Fruit fly (Drosophila melanogaster) Kc167 (cell line): ENCODE data around the gene kra.

Experiments used
- Myc ChIP-seq: fragments of >200 bp; optimal IDR thresholded peaks from 2 replicates; lab custom pipeline; 2017; ENCODE audit warnings: missing external identifiers
- Sin3A ChIP-seq: fragments of >200 bp; optimal IDR thresholded peaks from 2 replicates; lab custom pipeline; 2018; ENCODE audit warnings: missing external identifiers
- h ChIP-seq: fragments of >200 bp; optimal IDR thresholded peaks from 3 replicates; lab custom pipeline; 2018; ENCODE audit warnings: missing external identifiers
- insv ChIP-seq: fragments of >200 bp; optimal IDR thresholded peaks from 3 replicates; lab custom pipeline; 2018; ENCODE audit warnings: missing external identifiers
- psq ChIP-seq: fragments of >200 bp; optimal IDR thresholded peaks from 2 replicates; lab custom pipeline; 2017; ENCODE audit warnings: missing external identifiers
- ttk ChIP-seq: sonication (Bioruptor generic); optimal IDR thresholded peaks from 2 replicates; lab custom pipeline; 2017; ENCODE audit warnings: missing external identifiers

kra gene

DNA sequence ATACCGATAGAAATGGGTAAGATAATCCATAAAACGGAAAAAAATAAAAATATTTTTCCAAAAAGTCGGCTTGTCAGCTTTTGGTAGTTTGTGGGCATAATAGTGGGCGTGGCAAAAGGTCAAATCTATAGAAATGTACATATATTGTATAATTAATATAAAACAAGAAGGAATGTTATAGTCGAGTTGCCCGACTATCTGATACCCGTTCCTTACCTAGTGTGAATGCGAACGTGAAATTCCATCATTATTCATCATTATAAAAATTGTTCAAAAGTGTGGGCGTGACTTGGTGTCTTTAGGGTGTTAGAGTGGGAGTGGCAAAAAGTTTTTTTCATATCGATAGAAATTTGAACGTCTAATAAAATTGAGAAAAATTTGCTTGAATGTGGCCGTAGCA, 49.3 kb downstream of the kra start:
- TF ChIP-seq ttk (lab: Kevin White, UChicago), result no peak
- TF ChIP-seq Sin3A (lab: Kevin White, UChicago), result no peak
- TF ChIP-seq h (lab: Kevin White, UChicago), result no peak
- TF ChIP-seq insv (lab: Kevin White, UChicago), result no peak
- TF ChIP-seq psq (lab: Kevin White, UChicago), result no peak
- TF ChIP-seq Myc (lab: Kevin White, UChicago), result no peak

DNA sequence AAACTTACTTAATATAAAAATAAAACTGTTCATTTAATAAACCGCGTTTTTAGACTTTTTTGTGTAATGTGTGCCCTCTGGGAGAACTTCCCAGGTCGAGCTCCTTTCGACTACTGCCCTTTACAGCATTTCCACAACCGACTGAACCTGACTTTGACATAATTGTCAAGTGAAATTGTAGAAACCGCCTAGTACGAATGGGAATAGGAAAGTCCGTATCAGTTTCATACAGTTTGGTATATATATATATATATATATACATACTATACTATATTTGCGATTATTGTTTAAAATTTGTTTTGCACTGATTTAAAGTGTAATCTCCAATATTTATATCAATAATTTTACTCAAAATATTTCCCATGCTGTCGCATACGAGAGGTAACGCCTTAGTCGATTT, 49.9 kb downstream of the kra start, which contains the start of gene mia:
TSS of gene mia (minus strand) at position 101 of the 400 bp plus-strand sequence.
- TF ChIP-seq h (lab: Kevin White, UChicago), result no peak
- TF ChIP-seq Myc (lab: Kevin White, UChicago), result no peak
- TF ChIP-seq ttk (lab: Kevin White, UChicago), result no peak
- TF ChIP-seq Sin3A (lab: Kevin White, UChicago), result no peak
- no peak for TF ChIP-seq psq (lab: Kevin White, UChicago)
- TF ChIP-seq insv (lab: Kevin White, UChicago), result no peak

DNA sequence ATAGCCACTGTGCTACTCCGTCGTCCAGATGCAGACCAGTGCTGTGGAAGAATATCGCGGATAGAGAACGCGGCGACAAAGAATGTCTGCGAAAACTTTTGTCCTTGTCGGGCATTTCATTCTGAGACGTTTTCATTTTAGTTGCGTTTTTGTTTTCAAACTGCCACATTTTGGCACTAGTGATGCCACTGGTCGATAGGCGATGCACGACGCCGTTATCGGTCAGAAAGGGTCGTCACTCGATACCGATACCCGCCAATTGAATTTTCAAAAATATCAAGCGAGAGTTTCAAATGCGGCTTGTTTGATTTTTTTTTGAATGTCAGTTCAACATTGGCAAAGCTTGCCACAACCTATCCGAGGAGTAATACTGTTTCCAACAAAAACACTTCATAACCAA, 50.5 kb downstream of the kra start:
- TF ChIP-seq psq (lab: Kevin White, UChicago) (no peak), h (lab: Kevin White, UChicago) (no peak), insv (lab: Kevin White, UChicago) (no peak), ttk (lab: Kevin White, UChicago) (no peak), Myc (lab: Kevin White, UChicago) (no peak), Sin3A (lab: Kevin White, UChicago) (no peak)

DNA sequence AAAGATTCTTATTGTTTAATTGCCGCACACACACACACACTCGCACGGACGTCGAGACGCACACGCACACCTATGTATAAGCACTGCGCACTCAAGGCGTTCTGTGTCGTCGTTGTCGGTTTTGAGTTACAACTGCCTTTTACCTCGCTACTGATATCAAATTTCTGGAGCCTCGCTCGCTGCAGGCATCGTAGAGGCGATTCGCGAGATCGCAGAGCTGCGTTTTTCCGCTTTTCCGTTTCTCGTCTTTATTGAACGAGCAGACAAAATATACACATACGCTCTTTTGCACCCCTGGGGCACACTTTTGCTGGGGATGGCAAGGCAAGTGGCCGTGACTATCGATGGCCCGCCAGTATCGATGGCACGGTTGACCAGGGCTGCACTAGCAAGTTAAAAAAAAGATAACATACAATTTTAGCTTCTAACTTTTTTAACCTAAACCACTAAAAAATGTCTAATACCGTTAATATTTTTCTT, 53.4 kb downstream of the kra start, which contains the start of gene CG2519:
TSS of gene CG2519 (minus strand) at position 312 of the 480 bp plus-strand sequence.
- TF ChIP-seq Myc (lab: Kevin White, UChicago), result no peak
- no peak for TF ChIP-seq h (lab: Kevin White, UChicago)
- TF ChIP-seq ttk (lab: Kevin White, UChicago), result no peak
